Worm (Caenorhabditis elegans) whole organism, late embryonic: ENCODE measurements around the gene H37A05.2.

Experiments used
- C08G9.2 ChIP-seq: sonication (generic microtip); optimal IDR thresholded peaks from 2 replicates; lab custom pipeline; 2016; ENCODE audit warnings: mild to moderate bottlenecking, missing genetic modification characterization, moderate library complexity, missing compliant biosample characterization
- K09A11.1 ChIP-seq: sonication (generic microtip); optimal IDR thresholded peaks from 2 replicates; lab custom pipeline; 2017; ENCODE audit warnings: antibody characterized with exemption, mild to moderate bottlenecking, missing genetic modification characterization, missing compliant biosample characterization; ENCODE audit not compliant: insufficient read depth
- T23F11.4 ChIP-seq: fragments of 200-800 bp; sonication (Bioruptor generic); optimal IDR thresholded peaks from 2 replicates; lab custom pipeline; 2018; ENCODE audit warnings: mild to moderate bottlenecking, missing genetic modification characterization, missing compliant biosample characterization
- ceh-18 ChIP-seq: sonication (generic microtip); optimal IDR thresholded peaks from 2 replicates; lab custom pipeline; 2016; ENCODE audit warnings: missing genetic modification characterization, missing compliant biosample characterization
- ceh-30 ChIP-seq: fragments of 150-350 bp; optimal IDR thresholded peaks from 2 replicates; lab custom pipeline; 2014; ENCODE audit warnings: missing biosample characterization, missing genetic modification characterization
- ceh-31 ChIP-seq: sonication (generic microtip); optimal IDR thresholded peaks from 2 replicates; lab custom pipeline; 2016; ENCODE audit warnings: missing genetic modification characterization, missing compliant biosample characterization
- ceh-34 ChIP-seq: sonication (generic microtip); optimal IDR thresholded peaks from 2 replicates; lab custom pipeline; 2016; ENCODE audit warnings: mild to moderate bottlenecking, missing genetic modification characterization, missing compliant biosample characterization
- ceh-48 ChIP-seq: sonication (generic microtip); optimal IDR thresholded peaks from 2 replicates; lab custom pipeline; 2016; ENCODE audit warnings: missing genetic modification characterization, inconsistent platforms, missing compliant biosample characterization
- ceh-6 ChIP-seq: fragments of 200-800 bp; sonication (Bioruptor generic); optimal IDR thresholded peaks from 2 replicates; lab custom pipeline; 2018; ENCODE audit warnings: mild to moderate bottlenecking, missing genetic modification characterization, missing compliant biosample characterization
- ceh-9 ChIP-seq: sonication (generic microtip); optimal IDR thresholded peaks from 2 replicates; lab custom pipeline; 2016; ENCODE audit warnings: mild to moderate bottlenecking, missing genetic modification characterization, inconsistent platforms, missing compliant biosample characterization
- che-1 ChIP-seq: sonication (generic microtip); optimal IDR thresholded peaks from 2 replicates; lab custom pipeline; 2016; ENCODE audit warnings: mild to moderate bottlenecking, missing genetic modification characterization, missing compliant biosample characterization
- dmd-4 ChIP-seq: sonication (generic microtip); optimal IDR thresholded peaks from 2 replicates; lab custom pipeline; 2016; ENCODE audit warnings: borderline replicate concordance, missing genetic modification characterization, missing compliant biosample characterization
- elt-4 ChIP-seq: sonication (generic microtip); optimal IDR thresholded peaks from 2 replicates; lab custom pipeline; 2016; ENCODE audit warnings: missing genetic modification characterization, missing compliant biosample characterization
- eyg-1 ChIP-seq: sonication (generic microtip); optimal IDR thresholded peaks from 2 replicates; lab custom pipeline; 2016; ENCODE audit warnings: missing genotype, missing genetic modification characterization, missing compliant biosample characterization
- fax-1 ChIP-seq: sonication (generic microtip); optimal IDR thresholded peaks from 2 replicates; lab custom pipeline; 2016; ENCODE audit warnings: missing genotype, missing genetic modification characterization, missing compliant biosample characterization
- fkh-10 ChIP-seq: fragments of 150-350 bp; optimal IDR thresholded peaks from 2 replicates; lab custom pipeline; 2014; ENCODE audit warnings: missing biosample characterization, missing genetic modification reagents, missing genetic modification characterization
- gmeb-2 ChIP-seq: sonication (generic microtip); optimal IDR thresholded peaks from 2 replicates; lab custom pipeline; 2016; ENCODE audit warnings: missing genetic modification characterization, inconsistent platforms, missing compliant biosample characterization
- hlh-13 ChIP-seq: fragments of 200-800 bp; sonication (Bioruptor generic); optimal IDR thresholded peaks from 2 replicates; lab custom pipeline; 2018; ENCODE audit warnings: mild to moderate bottlenecking, missing genetic modification characterization, missing compliant biosample characterization
- hlh-15 ChIP-seq: sonication (generic microtip); optimal IDR thresholded peaks from 2 replicates; lab custom pipeline; 2016; ENCODE audit warnings: missing genetic modification characterization, missing compliant biosample characterization
- hlh-6 ChIP-seq: sonication (generic microtip); optimal IDR thresholded peaks from 2 replicates; lab custom pipeline; 2016; ENCODE audit warnings: missing genotype, missing genetic modification characterization, missing compliant biosample characterization
- hlh-8 ChIP-seq: sonication (generic microtip); optimal IDR thresholded peaks from 2 replicates; lab custom pipeline; 2016; ENCODE audit warnings: missing genotype, missing genetic modification characterization, missing compliant biosample characterization
- lim-6 ChIP-seq: sonication (generic microtip); optimal IDR thresholded peaks from 2 replicates; lab custom pipeline; 2016; ENCODE audit warnings: missing genetic modification characterization, missing compliant biosample characterization
- madf-2 ChIP-seq: sonication (generic microtip); optimal IDR thresholded peaks from 2 replicates; lab custom pipeline; 2017; ENCODE audit warnings: missing genetic modification characterization, missing compliant biosample characterization
- nfya-1 ChIP-seq: sonication (generic microtip); optimal IDR thresholded peaks from 2 replicates; lab custom pipeline; 2017; ENCODE audit warnings: missing genetic modification characterization, mild to moderate bottlenecking, missing compliant biosample characterization, antibody characterized with exemption, moderate library complexity
- npax-4 ChIP-seq: sonication (generic microtip); optimal IDR thresholded peaks from 2 replicates; lab custom pipeline; 2016; ENCODE audit warnings: missing genetic modification characterization, missing compliant biosample characterization
- pat-9 ChIP-seq: fragments of 200-800 bp; sonication (Bioruptor generic); optimal IDR thresholded peaks from 2 replicates; lab custom pipeline; 2018; ENCODE audit warnings: mild to moderate bottlenecking, missing genetic modification characterization, moderate library complexity, missing compliant biosample characterization
- pqm-1 ChIP-seq: sonication (generic microtip); optimal IDR thresholded peaks from 2 replicates; lab custom pipeline; 2016; ENCODE audit warnings: missing genetic modification characterization, missing compliant biosample characterization
- pros-1 ChIP-seq: fragments of 150-350 bp; optimal IDR thresholded peaks from 2 replicates; lab custom pipeline; 2014; ENCODE audit warnings: missing biosample characterization, missing genetic modification reagents, missing genetic modification characterization
- ref-2 ChIP-seq: sonication (generic microtip); optimal IDR thresholded peaks from 2 replicates; lab custom pipeline; 2016; ENCODE audit warnings: missing genetic modification characterization, missing compliant biosample characterization
- sdc-2 ChIP-seq: sonication (generic microtip); optimal IDR thresholded peaks from 2 replicates; lab custom pipeline; 2016; ENCODE audit warnings: missing genotype, missing genetic modification characterization, missing compliant biosample characterization
- sox-2 ChIP-seq: fragments of 200-800 bp; sonication (Bioruptor generic); IDR thresholded peaks from 2 replicates; pipeline ENCODE4 v1.3.6; 2022; ENCODE audit warnings: missing genetic modification reagents, missing genetic modification characterization, missing compliant biosample characterization
- tbx-7 ChIP-seq: sonication (generic microtip); optimal IDR thresholded peaks from 2 replicates; lab custom pipeline; 2016; ENCODE audit warnings: missing genotype, missing genetic modification characterization, missing compliant biosample characterization
- ttx-3 ChIP-seq: sonication (generic microtip); optimal IDR thresholded peaks from 2 replicates; lab custom pipeline; 2016; ENCODE audit warnings: missing genetic modification reagents, missing genetic modification characterization, missing compliant biosample characterization
- unc-3 ChIP-seq, 2 experiments: fragments of 200-800 bp in 1 of 2; sonication (Bioruptor generic) in 1 of 2; sonication (generic microtip) in 1 of 2; conservative IDR thresholded peaks in 1 of 2; optimal IDR thresholded peaks in 1 of 2; 2 replicates each; pipeline versions ENCODE4 v1.3.6 to Lab custom; 2016 to 2022; ENCODE audit warnings: missing compliant biosample characterization in 2 of 2, missing genetic modification characterization in 2 of 2, missing genetic modification reagents in 1 of 2
- unc-42 ChIP-seq: sonication (generic microtip); optimal IDR thresholded peaks from 2 replicates; lab custom pipeline; 2016; ENCODE audit warnings: missing genotype, missing genetic modification characterization, missing compliant biosample characterization
- unc-55 ChIP-seq: sonication (generic microtip); optimal IDR thresholded peaks from 2 replicates; lab custom pipeline; 2017; ENCODE audit warnings: missing biosample characterization, missing genetic modification reagents, missing genetic modification characterization
- unc-86 ChIP-seq: sonication (generic microtip); optimal IDR thresholded peaks from 2 replicates; lab custom pipeline; 2016; ENCODE audit warnings: missing genetic modification characterization, missing compliant biosample characterization
- zip-5 ChIP-seq: sonication (generic microtip); optimal IDR thresholded peaks from 2 replicates; lab custom pipeline; 2016; ENCODE audit warnings: missing genetic modification characterization, missing compliant biosample characterization
- ztf-16 ChIP-seq: sonication (generic microtip); optimal IDR thresholded peaks from 2 replicates; lab custom pipeline; 2017; ENCODE audit warnings: missing genetic modification characterization, missing compliant biosample characterization

The H37A05.2 gene

ce11 chrV:13655202-13655764, 21.2 kb upstream of the H37A05.2 start (continued):
- TF ChIP-seq eyg-1 (tag; lab: Kevin White, UChicago) (no peak), hlh-15 (tag; lab: Kevin White, UChicago) (no peak), che-1 (tag; lab: Kevin White, UChicago) (no peak), ceh-34 (tag; lab: Kevin White, UChicago) (peak; percentile 55), ceh-48 (tag; lab: Kevin White, UChicago) (peak; percentile 18), pat-9 (no peak), nfya-1 (tag; lab: Kevin White, UChicago) (peak; percentile 65), ceh-31 (tag; lab: Kevin White, UChicago) (peak; percentile 78), hlh-6 (tag; lab: Kevin White, UChicago) (no peak), lim-6 (tag; lab: Kevin White, UChicago) (no peak), zip-5 (no peak), dmd-4 (no peak), hlh-13 (no peak), ceh-6 (GFP tag; lab: Kevin White, UChicago) (no peak), ceh-9 (tag; lab: Kevin White, UChicago) (no peak), madf-2 (no peak), ztf-16 (tag; lab: Kevin White, UChicago) (no peak), unc-42 (tag; lab: Kevin White, UChicago) (peak; percentile 59), tbx-7 (tag; lab: Kevin White, UChicago) (no peak), elt-4 (tag; lab: Kevin White, UChicago) (no peak), fax-1 (tag; lab: Kevin White, UChicago) (no peak), pqm-1 (no peak), unc-55 (GFP tag; lab: Kevin White, UChicago) (peak; percentile 52), npax-4 (tag; lab: Kevin White, UChicago) (no peak), hlh-8 (tag; lab: Kevin White, UChicago) (no peak), sdc-2 (tag; lab: Kevin White, UChicago) (no peak), ceh-30 (tag; lab: Kevin White, UChicago) (no peak), ceh-18 (tag; lab: Kevin White, UChicago) (peak; percentile 41), ref-2 (peak; percentile 53), fkh-10 (GFP tag; lab: Kevin White, UChicago) (no peak), pros-1 (tag; lab: Kevin White, UChicago) (peak; percentile 22)

- TF ChIP-seq che-1 (tag; lab: Kevin White, UChicago): no peak
- no peak for TF ChIP-seq gmeb-2 (tag; lab: Kevin White, UChicago)
- TF ChIP-seq unc-86 (tag; lab: Kevin White, UChicago): no peak
- no peak for TF ChIP-seq sox-2 (GFP tag; lab: Robert Waterston, UW)
- no peak for TF ChIP-seq K09A11.1 (tag; lab: Kevin White, UChicago)
- TF ChIP-seq ttx-3 (tag; lab: Kevin White, UChicago): no peak
- TF ChIP-seq T23F11.4: no peak
- no peak for TF ChIP-seq ceh-6 (GFP tag; lab: Kevin White, UChicago)
- TF ChIP-seq C08G9.2 (tag; lab: Kevin White, UChicago): no peak
- TF ChIP-seq, all 69 proteins: peak for 0
Measured at ce11 chrV:13654394-13654792, 20.3 kb upstream of the H37A05.2 start.

- TF ChIP-seq unc-3 (GFP tag; conservative IDR thresholded peaks at IDR 0.05; lab: Robert Waterston, UW) (no peak), unc-3 (tag; optimal IDR thresholded peaks at IDR 0.05; lab: Kevin White, UChicago) (no peak), ceh-48 (tag; lab: Kevin White, UChicago) (no peak)
Measured at ce11 chrV:13653713-13654393, 19.8 kb upstream of the H37A05.2 start, which contains the start of gene lpin-1. TSS of gene lpin-1 (minus strand) at chrV:13654129.
